Worm (Caenorhabditis elegans): ENCODE results near the gene F52E1.3.

- TF ChIP-seq flt-1 (GFP tag; IDR thresholded peaks at IDR 0.05) (no peak), pes-1 (GFP tag; IDR thresholded peaks at IDR 0.05) (no peak), sea-1 (GFP tag; conservative IDR thresholded peaks at IDR 0.05) (no peak), scrt-1 (GFP tag; IDR thresholded peaks at IDR 0.05) (no peak), ama-1 (optimal IDR thresholded peaks at IDR 0.05) (no peak), ceh-36 (tag; optimal IDR thresholded peaks at IDR 0.05) (no peak)
Measured at ce11 chrV:8359113-8359564, 35.5 kb upstream of the F52E1.3 start, which contains the start of gene mpdu-1.

Measured in whole organism, early embryonic.